Fruit fly (Drosophila melanogaster) whole organism, embryonic: ENCODE data around the gene NimC2.

Source experiments
- Ada2b ChIP-seq: fragments of 200-800 bp; sonication (Bioruptor generic); IDR thresholded peaks from 2 replicates; pipeline ENCODE4 v1.3.6; 2022; ENCODE audit warnings: missing biosample characterization, missing genetic modification characterization
- Adf1 ChIP-seq: fragments of 200-800 bp; sonication (Bioruptor generic); IDR thresholded peaks from 2 replicates; pipeline ENCODE4 v1.3.6; 2022; ENCODE audit warnings: missing biosample characterization, missing genetic modification characterization
- Antp ChIP-seq: fragments of 200-800 bp; sonication (Bioruptor generic); optimal IDR thresholded peaks from 3 replicates; lab custom pipeline; 2016; ENCODE audit warnings: missing biosample characterization, missing genetic modification characterization
- CG10147 ChIP-seq: fragments of 200-800 bp; sonication (Bioruptor generic); optimal IDR thresholded peaks from 2 replicates; lab custom pipeline; 2019; ENCODE audit warnings: missing biosample characterization, mild to moderate bottlenecking, missing genetic modification characterization, moderate library complexity
- CG11247 ChIP-seq: fragments of 200-800 bp; sonication (Bioruptor generic); IDR thresholded peaks from 2 replicates; pipeline ENCODE4 v1.3.6; 2022; ENCODE audit warnings: missing biosample characterization, missing genetic modification characterization
- CG12744 ChIP-seq: fragments of 200-800 bp; sonication (Bioruptor generic); optimal IDR thresholded peaks from 2 replicates; lab custom pipeline; 2016; ENCODE audit warnings: missing biosample characterization, missing genetic modification characterization
- CG16813 ChIP-seq: fragments of 200-800 bp; sonication (Bioruptor generic); IDR thresholded peaks from 3 replicates; pipeline ENCODE4 v1.3.6; 2022; ENCODE audit warnings: missing biosample characterization, missing genetic modification characterization; ENCODE audit not compliant: partially characterized antibody
- CG17385 ChIP-seq: fragments of 200-800 bp; sonication (Bioruptor generic); optimal IDR thresholded peaks from 3 replicates; lab custom pipeline; 2018; ENCODE audit warnings: missing biosample characterization, mild to moderate bottlenecking, missing genetic modification characterization
- CG34224 ChIP-seq: fragments of 200-800 bp; sonication (Bioruptor generic); IDR thresholded peaks from 3 replicates; pipeline ENCODE4 v1.3.6; 2022; ENCODE audit warnings: missing biosample characterization, missing genetic modification characterization; ENCODE audit not compliant: partially characterized antibody
- CG34376 ChIP-seq: fragments of 200-800 bp; sonication (Bioruptor generic); optimal IDR thresholded peaks from 2 replicates; lab custom pipeline; 2018; ENCODE audit warnings: missing biosample characterization, mild to moderate bottlenecking, missing genetic modification characterization
- CG6791 ChIP-seq: fragments of 200-800 bp; sonication (Bioruptor generic); IDR thresholded peaks from 3 replicates; pipeline ENCODE4 v1.3.6; 2022; ENCODE audit warnings: missing biosample characterization, missing genetic modification characterization; ENCODE audit not compliant: partially characterized antibody
- CG7357 ChIP-seq: fragments of 200-800 bp; sonication (Bioruptor generic); IDR thresholded peaks from 3 replicates; pipeline ENCODE4 v1.3.6; 2022; ENCODE audit warnings: missing biosample characterization, missing genetic modification characterization
- CG8388 ChIP-seq: fragments of 200-800 bp; sonication (Bioruptor generic); optimal IDR thresholded peaks from 2 replicates; lab custom pipeline; 2019; ENCODE audit warnings: missing biosample characterization, mild to moderate bottlenecking, missing genetic modification characterization, moderate library complexity
- CG8478 ChIP-seq: fragments of >200 bp; optimal IDR thresholded peaks from 2 replicates; lab custom pipeline; 2018
- CG9876 ChIP-seq: fragments of 200-800 bp; sonication (Bioruptor generic); optimal IDR thresholded peaks from 2 replicates; lab custom pipeline; 2016; ENCODE audit warnings: missing biosample characterization, missing genetic modification characterization
- CG9932 ChIP-seq: fragments of 200-800 bp; sonication (Bioruptor generic); IDR thresholded peaks from 2 replicates; pipeline ENCODE4 v1.3.6; 2022; ENCODE audit warnings: missing biosample characterization, missing genetic modification characterization
- CHES-1-like ChIP-seq: fragments of 200-800 bp; sonication (Bioruptor generic); optimal IDR thresholded peaks from 2 replicates; lab custom pipeline; 2016; ENCODE audit warnings: missing biosample characterization, missing genetic modification characterization
- CoRest ChIP-seq: fragments of 200-800 bp; sonication (Bioruptor generic); optimal IDR thresholded peaks from 3 replicates; lab custom pipeline; 2018; ENCODE audit warnings: missing biosample characterization, mild to moderate bottlenecking, missing genetic modification characterization, moderate library complexity
- CrebB ChIP-seq: fragments of 200-800 bp; sonication (Bioruptor generic); optimal IDR thresholded peaks from 3 replicates; lab custom pipeline; 2018; ENCODE audit warnings: missing biosample characterization, mild to moderate bottlenecking, missing genetic modification characterization
- Dad ChIP-seq: fragments of 200-800 bp; sonication (Bioruptor generic); optimal IDR thresholded peaks from 3 replicates; lab custom pipeline; 2016; ENCODE audit warnings: missing biosample characterization, missing genetic modification characterization
- Dbx ChIP-seq: fragments of 200-800 bp; sonication (Bioruptor generic); IDR thresholded peaks from 3 replicates; pipeline ENCODE4 v1.3.6; 2022; ENCODE audit warnings: missing biosample characterization, missing genetic modification characterization
- HLH3B ChIP-seq: fragments of 200-800 bp; sonication (Bioruptor generic); IDR thresholded peaks from 2 replicates; pipeline ENCODE4 v1.3.6; 2022; ENCODE audit warnings: missing biosample characterization, missing genetic modification characterization
- Hand ChIP-seq: fragments of 200-800 bp; sonication (Bioruptor generic); optimal IDR thresholded peaks from 2 replicates; lab custom pipeline; 2017; ENCODE audit warnings: mild to moderate bottlenecking, missing biosample characterization, missing genetic modification reagents, missing genetic modification characterization
- Max ChIP-seq: fragments of 200-800 bp; sonication (Bioruptor generic); optimal IDR thresholded peaks from 2 replicates; lab custom pipeline; 2016; ENCODE audit warnings: missing biosample characterization, mild to moderate bottlenecking, missing genetic modification characterization
- Med ChIP-seq: fragments of 200-800 bp; sonication (Bioruptor generic); peaks from one replicate; lab custom pipeline; 2016; ENCODE audit warnings: missing biosample characterization, missing genetic modification characterization, mild to moderate bottlenecking, inconsistent platforms, moderate library complexity
- Nf-YC ChIP-seq: fragments of 200-800 bp; optimal IDR thresholded peaks from 3 replicates; lab custom pipeline; 2019; ENCODE audit warnings: missing biosample characterization, mild to moderate bottlenecking, missing genetic modification characterization, moderate library complexity
- Ptx1 ChIP-seq: fragments of 200-800 bp; sonication (Bioruptor generic); IDR thresholded peaks from 2 replicates; pipeline ENCODE4 v1.3.6; 2022; ENCODE audit warnings: missing biosample characterization, missing genetic modification characterization
- ato ChIP-seq: fragments of 200-800 bp; sonication (Bioruptor generic); IDR thresholded peaks from 2 replicates; pipeline ENCODE4 v1.3.6; 2022; ENCODE audit warnings: missing biosample characterization, missing genetic modification characterization; ENCODE audit not compliant: partially characterized antibody
- bab2 ChIP-seq: fragments of 200-800 bp; sonication (Bioruptor generic); optimal IDR thresholded peaks from 2 replicates; lab custom pipeline; 2016; ENCODE audit warnings: missing biosample characterization, missing genetic modification characterization
- bbx ChIP-seq: fragments of 200-800 bp; sonication (Bioruptor generic); IDR thresholded peaks from 2 replicates; pipeline ENCODE4 v1.3.6; 2022; ENCODE audit warnings: missing biosample characterization, missing genetic modification characterization; ENCODE audit not compliant: partially characterized antibody
- chn ChIP-seq: fragments of 200-800 bp; sonication (Bioruptor generic); optimal IDR thresholded peaks from 2 replicates; lab custom pipeline; 2016; ENCODE audit warnings: missing biosample characterization, missing genetic modification characterization
- crc ChIP-seq: fragments of 200-800 bp; sonication (Bioruptor generic); optimal IDR thresholded peaks from 2 replicates; lab custom pipeline; 2016; ENCODE audit warnings: missing biosample characterization, missing genetic modification characterization
- crol ChIP-seq: fragments of 200-800 bp; sonication (Bioruptor generic); IDR thresholded peaks from 2 replicates; pipeline ENCODE4 v1.3.6; 2022; ENCODE audit warnings: missing biosample characterization, missing genetic modification characterization
- dm ChIP-seq: fragments of 200-800 bp; sonication (Bioruptor generic); optimal IDR thresholded peaks from 3 replicates; lab custom pipeline; 2016; ENCODE audit warnings: missing biosample characterization, missing genetic modification characterization
- dysf ChIP-seq: fragments of 200-800 bp; sonication (Bioruptor generic); IDR thresholded peaks from 3 replicates; pipeline ENCODE4 v1.3.6; 2022; ENCODE audit warnings: missing biosample characterization, missing genetic modification characterization
- gem ChIP-seq: fragments of 200-800 bp; sonication (Bioruptor generic); optimal IDR thresholded peaks from 2 replicates; lab custom pipeline; 2019; ENCODE audit warnings: missing biosample characterization, mild to moderate bottlenecking, missing genetic modification characterization, moderate library complexity
- gsb ChIP-seq: fragments of 200-800 bp; sonication (Bioruptor generic); IDR thresholded peaks from 2 replicates; pipeline ENCODE4 v1.3.6; 2022; ENCODE audit warnings: missing biosample characterization, missing genetic modification characterization
- ham ChIP-seq: fragments of 200-800 bp; sonication (Bioruptor generic); IDR thresholded peaks from 2 replicates; pipeline ENCODE4 v1.3.6; 2022; ENCODE audit warnings: missing biosample characterization, missing genetic modification characterization
- ind ChIP-seq: fragments of 200-800 bp; sonication (Bioruptor generic); optimal IDR thresholded peaks from 3 replicates; lab custom pipeline; 2016; ENCODE audit warnings: missing biosample characterization, missing genetic modification characterization
- insv ChIP-seq, 2 experiments: fragments of 200-800 bp; sonication (Bioruptor generic); optimal IDR thresholded peaks; 3 replicates each; lab custom pipeline; 2016 to 2018; ENCODE audit warnings: missing biosample characterization in 2 of 2, missing genetic modification characterization in 2 of 2
- kah ChIP-seq: fragments of 200-800 bp; sonication (Bioruptor generic); optimal IDR thresholded peaks from 2 replicates; lab custom pipeline; 2018; ENCODE audit warnings: missing biosample characterization, mild to moderate bottlenecking, missing genetic modification characterization
- lab ChIP-seq: fragments of 200-800 bp; sonication (Bioruptor generic); optimal IDR thresholded peaks from 3 replicates; lab custom pipeline; 2017; ENCODE audit warnings: missing biosample characterization, missing genetic modification characterization, mild to moderate bottlenecking, moderate library complexity, missing genetic modification reagents
- nau ChIP-seq: fragments of 200-800 bp; sonication (Bioruptor generic); optimal IDR thresholded peaks from 3 replicates; lab custom pipeline; 2017; ENCODE audit warnings: missing biosample characterization, mild to moderate bottlenecking, missing genetic modification characterization, missing genetic modification reagents
- nerfin-2 ChIP-seq: fragments of 200-800 bp; sonication (Bioruptor generic); IDR thresholded peaks from 2 replicates; pipeline ENCODE4 v1.3.6; 2022; ENCODE audit warnings: missing biosample characterization, missing genetic modification characterization; ENCODE audit not compliant: partially characterized antibody
- sd ChIP-seq: fragments of 200-800 bp; sonication (Bioruptor generic); optimal IDR thresholded peaks from 3 replicates; lab custom pipeline; 2018; ENCODE audit warnings: missing biosample characterization, mild to moderate bottlenecking, missing genetic modification characterization, moderate library complexity
- shn ChIP-seq: fragments of 200-800 bp; sonication (Bioruptor generic); optimal IDR thresholded peaks from 3 replicates; lab custom pipeline; 2016; ENCODE audit warnings: missing biosample characterization, missing genetic modification characterization
- slbo ChIP-seq: fragments of 200-800 bp; sonication (Bioruptor generic); IDR thresholded peaks from 2 replicates; pipeline ENCODE4 v1.3.6; 2022; ENCODE audit warnings: missing biosample characterization, missing genetic modification characterization
- tll ChIP-seq, 2 experiments: fragments of 200-800 bp in 1 of 2; fragments of >200 bp in 1 of 2; sonication (Bioruptor generic) in 1 of 2; optimal IDR thresholded peaks; 2 replicates each; lab custom pipeline; 2017 to 2019; ENCODE audit warnings: missing biosample characterization in 2 of 2, missing genetic modification characterization in 2 of 2, mild to moderate bottlenecking in 1 of 2, moderate library complexity in 1 of 2
- tna ChIP-seq: fragments of 200-800 bp; sonication (Bioruptor generic); IDR thresholded peaks from 2 replicates; pipeline ENCODE4 v1.3.6; 2022; ENCODE audit warnings: missing biosample characterization, missing genetic modification characterization; ENCODE audit not compliant: partially characterized antibody

Gene NimC2

DNA sequence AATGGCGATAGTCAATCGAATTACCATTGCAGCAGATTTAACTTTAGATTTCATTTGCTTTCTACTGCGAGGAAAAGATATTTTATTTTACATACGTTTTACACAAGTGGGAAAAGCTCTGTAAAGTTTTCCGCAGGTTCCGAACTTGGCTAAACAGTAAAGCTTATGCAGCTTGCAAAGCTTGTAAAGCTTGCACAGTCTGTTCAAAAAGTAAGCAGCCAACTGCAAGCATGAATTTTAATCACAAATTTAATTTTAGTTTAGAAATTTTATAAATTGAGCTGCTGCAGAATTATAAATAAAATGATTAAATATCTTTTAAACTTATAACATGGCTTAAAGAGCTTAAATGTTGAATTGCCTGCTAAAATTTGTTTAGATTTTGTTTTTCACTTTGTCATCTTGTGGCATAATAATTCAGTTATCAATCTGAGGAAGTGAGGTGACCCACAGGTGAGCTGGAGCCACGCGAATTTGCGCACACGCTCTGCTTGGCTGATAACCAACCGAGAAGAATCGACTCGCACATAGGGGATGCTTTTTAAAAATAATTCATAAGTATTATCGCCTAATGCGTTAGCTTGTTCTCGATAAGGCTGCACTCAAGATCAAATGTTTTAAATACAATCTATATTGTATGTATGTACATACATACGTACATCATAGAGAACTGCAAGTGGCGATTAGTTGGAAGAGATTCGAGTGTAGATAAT, 31.8 kb downstream of the NimC2 start (continued):
- TF ChIP-seq Antp (no peak), tll (GFP tag; optimal IDR thresholded peaks at IDR 0.05; lab: Kevin White, UChicago) (no peak), Adf1 (GFP tag; lab: Robert Waterston, UW) (peak; percentile 58; the same call in 1 of the 2 replicates), CG6791 (GFP tag; lab: Robert Waterston, UW) (peak; percentile 69; the same call in 2 of the 3 replicates), Med (peak; percentile 88), tna (GFP tag; lab: Robert Waterston, UW) (no peak), ind (GFP tag; lab: Kevin White, UChicago) (peak; percentile 13), CG8478 (no peak), bab2 (no peak), CG9876 (no peak), HLH3B (GFP tag; lab: Robert Waterston, UW) (0 out of 2 replicates have a peak, but pooled peaks have one; percentile 17), CG12744 (no peak), CG34376 (GFP tag; lab: Kevin White, UChicago) (no peak), CG10147 (GFP tag; lab: Kevin White, UChicago) (peak; percentile 8), crol (no peak), Ptx1 (GFP tag; lab: Robert Waterston, UW) (peak; percentile 75), dm (no peak), Dbx (peak; percentile 71; the same call in 2 of the 3 replicates), CG8388 (GFP tag; lab: Kevin White, UChicago) (peak; percentile 100), sd (tag; lab: Kevin White, UChicago) (no peak), CG34224 (GFP tag; lab: Robert Waterston, UW) (no peak; the same call in 2 of the 3 replicates), ham (GFP tag; lab: Robert Waterston, UW) (no peak), gem (tag; lab: Kevin White, UChicago) (peak; percentile 60), CG11247 (GFP tag; lab: Robert Waterston, UW) (peak; percentile 31; the same call in 1 of the 2 replicates), slbo (peak; percentile 85), Nf-YC (no peak), nerfin-2 (GFP tag; lab: Robert Waterston, UW) (no peak), crc (no peak), CG9932 (GFP tag; lab: Robert Waterston, UW) (peak; percentile 76), CG17385 (GFP tag; lab: Kevin White, UChicago) (peak; percentile 31), CG7357 (GFP tag; lab: Robert Waterston, UW) (no peak), dysf (GFP tag; lab: Robert Waterston, UW) (peak; percentile 43; the same call in 1 of the 3 replicates), CG16813 (no peak), CHES-1-like (GFP tag; lab: Kevin White, UChicago) (no peak), shn (no peak), Ada2b (GFP tag; lab: Robert Waterston, UW) (peak; percentile 58), kah (GFP tag; lab: Kevin White, UChicago) (no peak), CoRest (tag; lab: Kevin White, UChicago) (peak; percentile 33), ato (GFP tag; lab: Robert Waterston, UW) (no peak), gsb (GFP tag; lab: Robert Waterston, UW) (no peak), nau (GFP tag; lab: Kevin White, UChicago) (no peak), chn (GFP tag; lab: Kevin White, UChicago) (no peak), Hand (no peak), lab (peak; percentile 69), insv (GFP tag; optimal IDR thresholded peaks at IDR 0.05; lab: Kevin White, UChicago) (no peak), Max (GFP tag; lab: Kevin White, UChicago) (peak; percentile 10), CrebB (tag; lab: Kevin White, UChicago) (no peak), bbx (GFP tag; lab: Robert Waterston, UW) (0 out of 2 replicates have a peak, but pooled peaks have one; percentile 13), Dad (no peak)
